Fruit fly (Drosophila melanogaster): ENCODE results near the gene CG15468.
A peak's percentile ranks its signal among the peaks of the same experiment; 100 is the strongest.

CG15468 gene

DNA sequence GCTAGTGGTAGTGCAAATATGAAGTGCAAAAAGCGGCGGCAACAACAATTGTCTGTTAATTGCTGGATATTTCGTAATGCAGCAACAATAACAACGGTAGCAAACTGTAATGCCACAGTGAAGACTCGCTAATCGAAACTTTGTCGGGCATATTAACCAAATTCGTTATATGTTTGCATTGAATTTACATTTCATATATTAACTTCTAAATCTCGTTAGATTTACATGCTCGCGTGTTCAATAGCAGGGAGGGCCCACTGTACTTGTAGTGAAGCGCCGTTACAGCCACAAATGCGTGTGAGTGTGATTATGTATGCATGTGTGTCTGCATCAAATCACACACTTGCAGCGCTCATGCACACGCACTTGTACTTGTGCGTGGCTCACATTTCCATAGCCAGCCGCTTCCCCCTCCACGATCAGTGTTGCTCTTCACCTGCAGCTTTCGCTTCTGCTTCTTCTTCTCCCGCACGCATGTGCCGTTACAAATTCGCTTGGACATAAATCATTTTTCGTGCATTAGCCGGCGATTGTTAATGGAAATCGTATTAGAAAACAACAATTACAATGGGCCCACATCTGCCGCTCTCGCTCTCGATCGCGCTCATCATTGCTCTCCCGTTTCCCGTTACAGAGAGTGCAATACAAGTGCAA lies 21.0 kb downstream of the CG15468 start (continued):
- TF ChIP-seq exex (tag; optimal IDR thresholded peaks at IDR 0.05) (peak; percentile 50), sc (optimal IDR thresholded peaks at IDR 0.05) (no peak), sc (GFP tag; optimal IDR thresholded peaks at IDR 0.05) (peak; percentile 93), CG6765 (GFP tag; optimal IDR thresholded peaks at IDR 0.05) (peak; percentile 59), org-1 (GFP tag; optimal IDR thresholded peaks at IDR 0.05) (peak; percentile 98), HHEX (GFP tag; optimal IDR thresholded peaks at IDR 0.05) (peak; percentile 91), CG12744 (GFP tag; optimal IDR thresholded peaks at IDR 0.05) (peak; percentile 86), CG43689 (GFP tag; IDR thresholded peaks at IDR 0.05) (peak; percentile 87), Taf1 (GFP tag; IDR thresholded peaks at IDR 0.05) (peak; percentile 48; the same call in 1 of the 2 replicates), dysf (GFP tag; IDR thresholded peaks at IDR 0.05) (peak; percentile 95), CG8944 (GFP tag; optimal IDR thresholded peaks at IDR 0.05) (peak; percentile 95), Ssrp (tag; optimal IDR thresholded peaks at IDR 0.05) (peak; percentile 96), lab (GFP tag; optimal IDR thresholded peaks at IDR 0.05) (peak; percentile 92), CG12942 (GFP tag; optimal IDR thresholded peaks at IDR 0.05) (peak; percentile 86), NC2α (GFP tag; optimal IDR thresholded peaks at IDR 0.05) (peak; percentile 91), maf-S (GFP tag; optimal IDR thresholded peaks at IDR 0.05) (peak; percentile 85), CG17385 (GFP tag; optimal IDR thresholded peaks at IDR 0.05) (peak; percentile 90), NfI (GFP tag; optimal IDR thresholded peaks at IDR 0.05) (peak; percentile 95), Atf-2 (GFP tag; optimal IDR thresholded peaks at IDR 0.05) (peak; percentile 94), CG15011 (GFP tag; optimal IDR thresholded peaks at IDR 0.05) (peak; percentile 85), Drgx (GFP tag; IDR thresholded peaks at IDR 0.05) (peak; percentile 98), ranshi (GFP tag; IDR thresholded peaks at IDR 0.05) (peak; percentile 96), gsb-n (tag; optimal IDR thresholded peaks at IDR 0.05) (peak; percentile 91), Meics (GFP tag; optimal IDR thresholded peaks at IDR 0.05) (peak; percentile 86), rib (GFP tag; IDR thresholded peaks at IDR 0.05) (peak; percentile 71), CG3847 (GFP tag; IDR thresholded peaks at IDR 0.05) (peak; percentile 87), CG8359 (GFP tag; optimal IDR thresholded peaks at IDR 0.05; ENCODE audit: borderline replicate concordance) (peak; percentile 89), Camta (GFP tag; optimal IDR thresholded peaks at IDR 0.05) (peak; percentile 94), nom (GFP tag; optimal IDR thresholded peaks at IDR 0.05) (peak; percentile 89), grau (tag; optimal IDR thresholded peaks at IDR 0.05) (peak; percentile 99), CG10431 (GFP tag; optimal IDR thresholded peaks at IDR 0.05) (peak; percentile 87), CG11456 (GFP tag; IDR thresholded peaks at IDR 0.05) (peak; percentile 95), CG14860 (GFP tag; IDR thresholded peaks at IDR 0.05; ENCODE audit: partially characterized antibody) (no peak), Jarid2 (GFP tag; optimal IDR thresholded peaks at IDR 0.05) (peak; percentile 67), sqz (GFP tag; optimal IDR thresholded peaks at IDR 0.05) (peak; percentile 78), Dref (GFP tag; IDR thresholded peaks at IDR 0.05) (no peak), CG18619 (GFP tag; optimal IDR thresholded peaks at IDR 0.05) (peak; percentile 88), ewg (GFP tag; optimal IDR thresholded peaks at IDR 0.05) (peak; percentile 88), dimm (GFP tag; IDR thresholded peaks at IDR 0.05) (no peak; the same call in 1 of the 2 replicates), B-H1 (GFP tag; IDR thresholded peaks at IDR 0.05) (peak; percentile 94), sr (GFP tag; IDR thresholded peaks at IDR 0.05) (peak; percentile 90), Mes4 (GFP tag; optimal IDR thresholded peaks at IDR 0.05) (peak; percentile 91), GATAe (GFP tag; conservative IDR thresholded peaks at IDR 0.05) (peak; percentile 47), Trl (optimal IDR thresholded peaks at IDR 0.05) (peak; percentile 0 to 42), Trl (GFP tag; optimal IDR thresholded peaks at IDR 0.05) (peak; percentile 89), Fer3 (tag; optimal IDR thresholded peaks at IDR 0.05) (peak; percentile 90), CG7987 (GFP tag; optimal IDR thresholded peaks at IDR 0.05) (peak; percentile 84), ara (GFP tag; IDR thresholded peaks at IDR 0.05) (peak; percentile 98), pan (optimal IDR thresholded peaks at IDR 0.05) (no peak), pan (GFP tag; optimal IDR thresholded peaks at IDR 0.05 in 1 of 2, IDR thresholded peaks at IDR 0.05 in 1 of 2) (peak in 1 of 2 experiments; percentile 96)

All from whole organism, embryonic.